Fruit fly (Drosophila melanogaster) S2 (cell line): ENCODE measurements around the gene CG3764.

ENCODE experiments used
- CG8478 ChIP-seq: fragments of >200 bp; optimal IDR thresholded peaks from 2 replicates; lab custom pipeline; 2018
- CTCF ChIP-seq, 2 experiments: fragments of >200 bp; optimal IDR thresholded peaks; 2 replicates each; lab custom pipeline; 2018

DNA sequence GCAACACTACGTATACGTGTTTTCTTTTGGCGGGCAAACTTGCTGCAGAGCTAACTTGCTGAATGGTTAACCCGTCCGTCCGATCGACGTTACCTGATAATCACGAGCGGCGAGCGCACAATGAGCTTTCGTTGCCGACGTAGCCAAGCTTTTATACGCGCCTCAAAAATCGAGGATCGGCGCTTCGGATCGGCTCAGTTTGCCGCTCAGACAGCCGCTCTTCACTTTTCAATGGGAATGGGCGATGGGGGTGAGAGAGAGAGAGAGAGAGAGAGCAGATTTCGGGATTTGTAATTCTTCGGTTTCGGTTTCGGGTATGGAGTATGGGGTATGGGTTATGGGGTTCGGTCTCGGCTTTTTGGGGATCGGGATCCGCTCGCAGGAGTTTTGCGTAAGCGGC is 19.6 kb upstream of the CG3764 start, which contains the start of gene Ilp8:
- TF ChIP-seq CTCF (optimal IDR thresholded peaks at IDR 0.05; lab: Kevin White, UChicago) (no peak), CG8478 (lab: Kevin White, UChicago) (no peak)
